Worm (Caenorhabditis elegans): ENCODE data around the gene vps-37.
"Not testable (repeated sequence)": the region's sequence is repeated elsewhere in the genome, so short reads cannot be mapped to it uniquely, and the experiment has no call there.

DNA sequence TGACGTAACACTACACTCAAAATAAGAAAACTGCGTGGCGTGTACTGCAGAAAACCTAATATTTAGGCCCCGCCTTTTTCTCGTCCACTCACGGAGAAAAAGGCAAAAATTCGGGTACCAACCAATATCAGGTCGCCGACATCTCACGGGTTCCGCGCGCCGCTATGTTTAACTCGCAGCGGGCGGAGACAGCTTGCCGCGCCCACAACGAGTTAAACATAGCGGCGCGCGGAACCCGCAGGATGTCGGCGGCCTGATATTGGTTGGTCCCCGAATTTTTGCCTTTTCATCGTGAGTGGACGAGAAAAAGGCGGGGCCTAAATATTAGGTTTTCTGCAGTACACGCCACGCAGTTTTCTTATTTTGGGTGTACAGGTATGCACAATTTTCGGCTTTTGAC lies 9.9 kb downstream of the vps-37 start:
- TF ChIP-seq aly-2 (tag; optimal IDR thresholded peaks at IDR 0.05); rbr-2 (tag; optimal IDR thresholded peaks at IDR 0.05); ceh-44 (GFP tag; IDR thresholded peaks at IDR 0.05); F10B5.3 (tag; optimal IDR thresholded peaks at IDR 0.05); nhr-77 (tag; optimal IDR thresholded peaks at IDR 0.05); ama-1 (optimal IDR thresholded peaks at IDR 0.05): not testable (repeated sequence)

All from whole organism, L4 larva.